Fruit fly (Drosophila melanogaster) whole organism, larva: ENCODE measurements around the gene GstD6.
A peak's percentile ranks its signal among the peaks of the same experiment; 100 is the strongest.

ENCODE experiments used
- noc ChIP-seq: fragments of 200-800 bp; sonication (Bioruptor generic); optimal IDR thresholded peaks from 3 replicates; lab custom pipeline; 2019; ENCODE audit warnings: missing biosample characterization, mild to moderate bottlenecking, missing genetic modification characterization, moderate library complexity

Gene GstD6

DNA sequence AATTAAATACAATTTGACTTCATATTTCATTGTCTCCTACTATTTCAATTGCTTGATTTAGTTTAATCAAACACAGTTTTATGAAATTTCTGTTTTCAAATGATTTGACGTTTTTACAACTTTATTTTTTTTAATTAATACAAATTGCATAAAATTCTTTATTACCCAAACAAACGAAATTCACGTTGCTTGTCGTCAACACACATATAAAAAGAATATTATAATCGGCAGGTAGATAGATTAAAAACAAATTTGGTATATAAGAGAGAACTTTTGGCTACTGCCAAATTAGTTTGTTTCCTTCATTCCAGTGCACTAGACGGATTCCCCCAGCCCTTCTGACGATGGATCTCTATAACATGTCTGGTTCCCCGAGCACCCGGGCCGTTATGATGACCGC lies at the start of gene GstD6:
Gene GstD6 (plus strand): TSS at position 301 of the 400 bp plus-strand sequence.
- TF ChIP-seq noc (tag; lab: Kevin White, UChicago), result no peak

DNA sequence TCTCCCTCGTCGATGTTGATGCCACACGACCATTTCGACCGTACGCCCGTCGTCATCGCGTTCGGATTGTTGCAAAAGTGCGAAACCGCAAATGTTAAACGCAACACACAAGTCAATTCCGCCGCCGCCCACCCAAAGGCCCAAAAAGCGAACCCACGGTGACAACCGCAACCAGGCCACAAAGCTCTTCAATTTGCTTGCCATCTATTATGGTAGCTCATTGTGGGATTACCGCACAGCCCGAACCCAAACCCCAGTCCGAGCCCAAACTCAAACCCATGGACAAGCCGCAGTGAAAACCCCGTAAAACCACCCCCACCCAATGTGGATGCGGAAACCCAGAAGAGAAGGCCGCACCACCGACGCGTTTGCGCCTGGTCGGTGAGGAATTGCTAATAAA lies 47.1 kb upstream of the GstD6 start:
- TF ChIP-seq noc (tag; lab: Kevin White, UChicago), result no peak

DNA sequence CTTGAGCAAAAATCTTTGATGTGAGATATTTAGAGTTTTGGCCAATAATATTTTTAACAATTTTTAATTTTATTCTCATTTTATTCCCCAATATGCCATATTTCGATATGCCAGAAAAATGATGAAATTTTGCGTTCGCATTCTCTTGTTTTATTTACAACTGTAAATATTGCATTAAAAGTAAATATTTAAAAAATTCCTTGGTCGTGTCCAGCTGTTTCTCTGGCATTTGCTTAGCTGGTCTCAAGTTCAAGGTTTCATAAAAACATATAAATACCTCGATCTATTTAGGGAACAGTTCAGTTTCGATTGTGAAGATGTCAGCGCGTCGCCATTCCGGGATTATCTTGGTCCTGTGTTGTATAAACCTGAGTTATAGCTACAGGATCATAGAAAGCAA lies 35.6 kb upstream of the GstD6 start, which contains the start of gene Sgsf:
Gene Sgsf (plus strand): TSS at position 301 of the 400 bp plus-strand sequence.
- TF ChIP-seq noc (tag; lab: Kevin White, UChicago), result no peak

dm6 chr3R:12344914-12345549 lies 31.9 kb upstream of the GstD6 start:
- TF ChIP-seq noc (tag; lab: Kevin White, UChicago), result no peak

DNA sequence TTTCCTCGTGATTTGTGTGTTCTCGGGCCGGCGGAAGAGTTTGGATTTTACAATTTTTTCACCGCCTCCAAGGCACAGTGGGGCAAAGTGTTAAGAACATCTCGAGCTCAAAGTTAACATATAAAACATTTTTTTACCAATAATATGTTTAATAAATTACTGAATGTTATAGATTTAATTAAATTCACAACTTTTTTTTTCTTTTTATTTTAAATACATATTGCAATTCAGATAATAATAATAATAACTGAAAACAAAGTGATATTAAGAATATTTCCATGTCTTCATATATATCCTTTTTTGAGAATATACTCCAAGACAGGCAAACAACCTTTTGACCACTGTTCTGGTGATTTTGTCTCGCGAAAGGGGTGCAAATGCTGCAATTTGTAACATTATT lies 30.9 kb upstream of the GstD6 start:
- no peak for TF ChIP-seq noc (tag; lab: Kevin White, UChicago)

DNA sequence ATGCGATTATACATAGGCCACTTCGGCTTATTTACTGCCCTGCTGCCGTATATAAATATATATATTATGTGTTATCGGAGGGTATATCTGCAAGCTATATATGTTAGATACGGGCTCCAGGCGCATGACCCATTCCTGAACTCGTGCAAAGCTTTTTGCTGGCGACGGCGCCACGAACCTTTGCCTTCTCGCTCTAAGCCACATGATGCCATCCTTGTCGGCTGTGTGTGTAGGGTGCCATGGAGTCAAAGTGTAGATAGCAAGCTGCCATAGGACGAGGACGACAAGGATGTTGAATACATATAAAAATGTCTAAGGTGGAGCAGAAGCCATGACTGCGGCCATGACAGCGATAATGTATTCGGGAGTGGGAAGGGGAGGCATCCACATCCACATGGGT lies 29.3 kb upstream of the GstD6 start:
- no peak for TF ChIP-seq noc (tag; lab: Kevin White, UChicago)

- TF ChIP-seq noc (tag; lab: Kevin White, UChicago), result no peak
These were observed 26.4 kb upstream of the GstD6 start, which contains the start of gene CG10038 for dm6 chr3R:12350497-12350896. Gene CG10038 (minus strand): TSS chr3R:12350644.

dm6 chr3R:12352003-12352402 lies 24.9 kb upstream of the GstD6 start, which contains the start of gene CG10041:
Gene CG10041 (minus strand): TSS chr3R:12352103.
- TF ChIP-seq noc (tag; lab: Kevin White, UChicago), result no peak

- no peak for TF ChIP-seq noc (tag; lab: Kevin White, UChicago)
These were observed 20.9 kb upstream of the GstD6 start, which contains the start of gene MBD-R2 for dm6 chr3R:12356044-12356443. Gene MBD-R2 (minus strand): TSS chr3R:12356265.

- no peak for TF ChIP-seq noc (tag; lab: Kevin White, UChicago)
These were observed 17.1 kb upstream of the GstD6 start, which contains the start of gene CG4115 for dm6 chr3R:12359837-12360236. Gene CG4115 (plus strand): TSS chr3R:12360008.

- TF ChIP-seq noc (tag; lab: Kevin White, UChicago), result no peak
These were observed 14.9 kb upstream of the GstD6 start for dm6 chr3R:12361962-12362497.

- TF ChIP-seq noc (tag; lab: Kevin White, UChicago), result no peak
These were observed 13.4 kb upstream of the GstD6 start for dm6 chr3R:12363544-12363943.

- no peak for TF ChIP-seq noc (tag; lab: Kevin White, UChicago)
These were observed 12.3 kb upstream of the GstD6 start, which contains the start of gene Tim17a1 for dm6 chr3R:12364580-12364979. Gene Tim17a1 (minus strand): TSS chr3R:12364680.

dm6 chr3R:12365264-12365840 lies 11.6 kb upstream of the GstD6 start, which contains the start of gene GstD10:
Gene GstD10 (minus strand): TSS chr3R:12365735.
- TF ChIP-seq noc (tag; lab: Kevin White, UChicago), result peak; percentile 46

- TF ChIP-seq noc (tag; lab: Kevin White, UChicago), result no peak
These were observed 11.0 kb upstream of the GstD6 start for dm6 chr3R:12365887-12366286.

- TF ChIP-seq noc (tag; lab: Kevin White, UChicago), result no peak
These were observed 9.5 kb upstream of the GstD6 start, which contains the start of gene GstD9 for dm6 chr3R:12367464-12367863. Gene GstD9 (minus strand): TSS chr3R:12367564.
